Fruit fly (Drosophila melanogaster) whole organism, embryonic: ENCODE data around the gene Pgm1.

Source experiments
- ATbp ChIP-seq: fragments of 200-800 bp; sonication (Bioruptor generic); optimal IDR thresholded peaks from 2 replicates; lab custom pipeline; 2017; ENCODE audit warnings: missing biosample characterization, mild to moderate bottlenecking, missing genetic modification characterization, missing genetic modification reagents
- BtbVII ChIP-seq: fragments of 200-800 bp; sonication (Bioruptor generic); optimal IDR thresholded peaks from 3 replicates; lab custom pipeline; 2017; ENCODE audit warnings: missing biosample characterization, mild to moderate bottlenecking, missing genetic modification characterization
- Bteb2 ChIP-seq: fragments of 200-800 bp; sonication (Bioruptor generic); optimal IDR thresholded peaks from 2 replicates; lab custom pipeline; 2016; ENCODE audit warnings: missing biosample characterization, missing genetic modification characterization
- CG10274 ChIP-seq: fragments of 200-800 bp; sonication (Bioruptor generic); optimal IDR thresholded peaks from 3 replicates; lab custom pipeline; 2017; ENCODE audit warnings: missing biosample characterization, mild to moderate bottlenecking, missing genetic modification characterization
- CG10543 ChIP-seq: fragments of 200-800 bp; sonication (Bioruptor generic); optimal IDR thresholded peaks from 3 replicates; lab custom pipeline; 2017; ENCODE audit warnings: missing biosample characterization, mild to moderate bottlenecking, missing genetic modification characterization, moderate library complexity
- CG11695 ChIP-seq: fragments of 200-800 bp; sonication (Bioruptor generic); IDR thresholded peaks from 3 replicates; pipeline ENCODE4 v1.3.6; 2022; ENCODE audit warnings: missing biosample characterization, missing genetic modification characterization
- CG11696 ChIP-seq: fragments of 200-800 bp; sonication (Bioruptor generic); IDR thresholded peaks from 2 replicates; pipeline ENCODE4 v1.3.6; 2022; ENCODE audit warnings: missing biosample characterization, missing genetic modification characterization
- CG13424 ChIP-seq: fragments of 200-800 bp; sonication (Bioruptor generic); optimal IDR thresholded peaks from 2 replicates; lab custom pipeline; 2019; ENCODE audit warnings: missing biosample characterization, mild to moderate bottlenecking, missing genetic modification characterization, moderate library complexity
- CG13624 ChIP-seq: fragments of 200-800 bp; sonication (Bioruptor generic); optimal IDR thresholded peaks from 2 replicates; lab custom pipeline; 2016; ENCODE audit warnings: missing biosample characterization, missing genetic modification characterization
- CG17361 ChIP-seq: fragments of 200-800 bp; sonication (Bioruptor generic); IDR thresholded peaks from 3 replicates; pipeline ENCODE4 v1.3.6; 2022; ENCODE audit warnings: missing biosample characterization, missing genetic modification characterization
- CG2120 ChIP-seq: fragments of 200-800 bp; sonication (Bioruptor generic); optimal IDR thresholded peaks from 3 replicates; lab custom pipeline; 2016; ENCODE audit warnings: missing biosample characterization, missing genetic modification characterization
- CG2678 ChIP-seq: fragments of 200-800 bp; sonication (Bioruptor generic); optimal IDR thresholded peaks from 3 replicates; lab custom pipeline; 2019; ENCODE audit warnings: missing biosample characterization, mild to moderate bottlenecking, missing genetic modification characterization, moderate library complexity
- CG31365 ChIP-seq: fragments of 200-800 bp; sonication (Bioruptor generic); optimal IDR thresholded peaks from 2 replicates; lab custom pipeline; 2018; ENCODE audit warnings: missing biosample characterization, mild to moderate bottlenecking, missing genetic modification characterization
- CG32772 ChIP-seq: fragments of 200-800 bp; sonication (Bioruptor generic); IDR thresholded peaks from 2 replicates; pipeline ENCODE4 v1.3.6; 2022; ENCODE audit warnings: missing biosample characterization, missing genetic modification characterization
- CG6175 ChIP-seq: fragments of 200-800 bp; sonication (Bioruptor generic); IDR thresholded peaks from 3 replicates; pipeline ENCODE4 v1.3.6; 2022; ENCODE audit warnings: missing biosample characterization, missing genetic modification characterization
- CG7963 ChIP-seq: fragments of 200-800 bp; sonication (Bioruptor generic); IDR thresholded peaks from 3 replicates; pipeline ENCODE4 v1.3.6; 2022; ENCODE audit warnings: missing biosample characterization, missing genetic modification characterization; ENCODE audit not compliant: partially characterized antibody
- CG8924 ChIP-seq: fragments of 200-800 bp; optimal IDR thresholded peaks from 3 replicates; lab custom pipeline; 2019; ENCODE audit warnings: missing biosample characterization, mild to moderate bottlenecking, missing genetic modification characterization, moderate library complexity
- CG9215 ChIP-seq: fragments of 200-800 bp; sonication (Bioruptor generic); IDR thresholded peaks from 2 replicates; pipeline ENCODE4 v1.3.6; 2022; ENCODE audit warnings: missing biosample characterization, missing genetic modification characterization
- CG9437 ChIP-seq: fragments of 200-800 bp; sonication (Bioruptor generic); optimal IDR thresholded peaks from 2 replicates; lab custom pipeline; 2018; ENCODE audit warnings: missing biosample characterization, mild to moderate bottlenecking, missing genetic modification characterization
- CG9609 ChIP-seq: fragments of 200-800 bp; sonication (Bioruptor generic); optimal IDR thresholded peaks from 3 replicates; lab custom pipeline; 2016; ENCODE audit warnings: missing biosample characterization, missing genetic modification characterization
- Camta ChIP-seq: fragments of 200-800 bp; sonication (Bioruptor generic); optimal IDR thresholded peaks from 2 replicates; lab custom pipeline; 2016; ENCODE audit warnings: missing biosample characterization, missing genetic modification characterization
- Hr78 ChIP-seq, 2 experiments: fragments of 200-800 bp in 1 of 2; fragments of >200 bp in 1 of 2; sonication (Bioruptor generic) in 1 of 2; optimal IDR thresholded peaks; 2 replicates each; lab custom pipeline; 2017 to 2019; ENCODE audit warnings: missing biosample characterization in 2 of 2, missing genetic modification characterization in 2 of 2, mild to moderate bottlenecking in 1 of 2, moderate library complexity in 1 of 2
- Med ChIP-seq: fragments of 200-800 bp; sonication (Bioruptor generic); peaks from one replicate; lab custom pipeline; 2016; ENCODE audit warnings: missing biosample characterization, missing genetic modification characterization, mild to moderate bottlenecking, inconsistent platforms, moderate library complexity
- Mrtf ChIP-seq: fragments of 200-800 bp; sonication (Bioruptor generic); IDR thresholded peaks from 3 replicates; pipeline ENCODE4 v1.3.6; 2022; ENCODE audit warnings: missing biosample characterization, missing genetic modification characterization
- NFAT ChIP-seq: fragments of 200-800 bp; sonication (Bioruptor generic); IDR thresholded peaks from 2 replicates; pipeline ENCODE4 v1.3.6; 2022; ENCODE audit warnings: missing biosample characterization, missing genetic modification characterization
- Nf-YC ChIP-seq: fragments of 200-800 bp; optimal IDR thresholded peaks from 3 replicates; lab custom pipeline; 2019; ENCODE audit warnings: missing biosample characterization, mild to moderate bottlenecking, missing genetic modification characterization, moderate library complexity
- Ravus ChIP-seq: fragments of 200-800 bp; sonication (Bioruptor generic); IDR thresholded peaks from 2 replicates; pipeline ENCODE4 v1.3.6; 2022; ENCODE audit warnings: missing biosample characterization, missing genetic modification characterization
- Sry-δ ChIP-seq: fragments of 200-800 bp; sonication (Bioruptor generic); optimal IDR thresholded peaks from 2 replicates; lab custom pipeline; 2016; ENCODE audit warnings: missing biosample characterization, missing genetic modification characterization
- Trl ChIP-seq, 3 experiments: fragments of >200 bp in 2 of 3; fragments of 200-800 bp in 1 of 3; sonication (Bioruptor generic) in 1 of 3; optimal IDR thresholded peaks; 2 replicates in 1 of 3; 3 replicates in 2 of 3; lab custom pipeline; 2016 to 2017; ENCODE audit warnings: missing biosample characterization in 1 of 3, missing genetic modification characterization in 1 of 3
- amos ChIP-seq: fragments of 200-800 bp; sonication (Bioruptor generic); IDR thresholded peaks from 2 replicates; pipeline ENCODE4 v1.3.6; 2022; ENCODE audit warnings: missing biosample characterization, missing genetic modification characterization; ENCODE audit not compliant: partially characterized antibody
- chinmo ChIP-seq: fragments of 200-800 bp; sonication (Bioruptor generic); IDR thresholded peaks from 4 replicates; pipeline ENCODE4 v1.3.6; 2022; ENCODE audit warnings: missing biosample characterization, missing genetic modification characterization; ENCODE audit not compliant: partially characterized antibody
- chm ChIP-seq: fragments of 200-800 bp; sonication (Bioruptor generic); IDR thresholded peaks from 2 replicates; pipeline ENCODE4 v1.3.6; 2022; ENCODE audit warnings: missing biosample characterization, missing genetic modification characterization
- cwo ChIP-seq: fragments of 200-800 bp; sonication (Bioruptor generic); optimal IDR thresholded peaks from 3 replicates; lab custom pipeline; 2017; ENCODE audit warnings: missing biosample characterization, missing genetic modification characterization, mild to moderate bottlenecking, moderate library complexity, missing genetic modification reagents
- gsb ChIP-seq: fragments of 200-800 bp; sonication (Bioruptor generic); IDR thresholded peaks from 2 replicates; pipeline ENCODE4 v1.3.6; 2022; ENCODE audit warnings: missing biosample characterization, missing genetic modification characterization
- her ChIP-seq: fragments of 200-800 bp; sonication (Bioruptor generic); optimal IDR thresholded peaks from 2 replicates; lab custom pipeline; 2016; ENCODE audit warnings: missing biosample characterization, missing genetic modification characterization
- hkb ChIP-seq, 2 experiments: fragments of 200-800 bp in 1 of 2; fragments of >200 bp in 1 of 2; sonication (Bioruptor generic) in 1 of 2; IDR thresholded peaks in 1 of 2; optimal IDR thresholded peaks in 1 of 2; 2 replicates each; pipeline versions ENCODE4 v1.3.6 to Lab custom; 2017 to 2022; ENCODE audit warnings: missing biosample characterization in 1 of 2, missing genetic modification characterization in 1 of 2
- jumu ChIP-seq: fragments of 200-800 bp; sonication (Bioruptor generic); optimal IDR thresholded peaks from 3 replicates; lab custom pipeline; 2016; ENCODE audit warnings: missing biosample characterization, missing genetic modification characterization
- otp ChIP-seq: fragments of 200-800 bp; sonication (Bioruptor generic); IDR thresholded peaks from 3 replicates; pipeline ENCODE4, ENCODE4 v1.3.6; 2022; ENCODE audit warnings: missing biosample characterization, missing genetic modification characterization
- pan ChIP-seq, 4 experiments: fragments of >200 bp in 3 of 4; fragments of 200-800 bp in 1 of 4; sonication (Bioruptor generic) in 1 of 4; optimal IDR thresholded peaks in 3 of 4; IDR thresholded peaks in 1 of 4; 2 replicates each; pipeline versions ENCODE4 v1.3.6 to Lab custom; 2017 to 2022; ENCODE audit warnings: missing biosample characterization in 2 of 4, missing genetic modification characterization in 2 of 4, mixed read lengths in 1 of 4
- pum ChIP-seq: fragments of 200-800 bp; sonication (Bioruptor generic); optimal IDR thresholded peaks from 2 replicates; lab custom pipeline; 2016; ENCODE audit warnings: missing biosample characterization, missing genetic modification characterization
- pzg ChIP-seq: fragments of 200-800 bp; sonication (Bioruptor generic); optimal IDR thresholded peaks from 3 replicates; lab custom pipeline; 2018; ENCODE audit warnings: missing biosample characterization, mild to moderate bottlenecking, missing genetic modification characterization, moderate library complexity
- repo ChIP-seq: fragments of 200-800 bp; sonication (Bioruptor generic); optimal IDR thresholded peaks from 2 replicates; lab custom pipeline; 2016; ENCODE audit warnings: missing biosample characterization, missing genetic modification characterization
- row ChIP-seq: fragments of 200-800 bp; sonication (Bioruptor generic); IDR thresholded peaks from 3 replicates; pipeline ENCODE4 v1.3.6; 2022; ENCODE audit warnings: missing biosample characterization, missing genetic modification characterization
- sug ChIP-seq: fragments of 200-800 bp; optimal IDR thresholded peaks from 2 replicates; lab custom pipeline; 2019; ENCODE audit warnings: missing biosample characterization, mild to moderate bottlenecking, missing genetic modification characterization, moderate library complexity
- toy ChIP-seq: fragments of 200-800 bp; sonication (Bioruptor generic); IDR thresholded peaks from 2 replicates; pipeline ENCODE4 v1.3.6; 2022; ENCODE audit warnings: missing biosample characterization, missing genetic modification characterization
- zen ChIP-seq: fragments of 200-800 bp; sonication (Bioruptor generic); optimal IDR thresholded peaks from 3 replicates; lab custom pipeline; 2018; ENCODE audit warnings: missing biosample characterization, mild to moderate bottlenecking, missing genetic modification characterization, moderate library complexity

The Pgm1 gene

DNA sequence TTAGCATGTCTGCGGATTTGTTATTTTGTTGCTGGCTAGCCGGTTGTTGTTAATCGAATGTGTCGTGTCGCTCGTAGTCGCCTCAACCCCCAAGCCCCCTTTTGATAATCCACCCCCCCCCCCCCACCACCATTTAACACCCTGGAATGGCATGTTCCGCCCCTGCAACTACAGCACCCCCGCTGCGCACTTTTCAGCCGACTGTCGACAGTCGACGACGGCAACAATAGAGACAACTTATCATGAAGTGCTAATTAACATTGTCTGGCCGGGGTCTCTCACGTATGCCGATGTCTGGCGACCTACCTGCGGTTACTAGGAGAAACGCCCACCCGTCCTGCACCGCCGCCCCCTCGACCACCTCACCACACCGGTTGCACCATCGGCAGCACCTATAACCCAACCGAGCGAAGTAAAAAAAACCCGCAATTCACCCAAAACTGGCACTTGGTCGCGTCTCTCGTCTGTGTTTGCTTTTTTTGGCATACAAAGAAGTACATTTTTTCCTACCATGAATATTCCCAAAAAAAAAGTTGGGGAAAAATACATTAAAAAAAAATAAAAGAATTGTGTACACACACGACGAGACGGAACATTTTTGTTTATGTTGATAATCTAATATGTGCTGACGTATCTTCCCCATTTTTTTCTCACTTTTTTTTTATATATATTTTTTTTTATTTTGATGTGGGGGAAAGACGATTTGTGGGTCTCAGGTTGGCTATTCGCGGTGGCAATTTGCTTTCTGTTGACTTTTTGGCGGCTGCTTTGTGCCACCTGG, 38.1 kb upstream of the Pgm1 start (continued):
- no peak for TF ChIP-seq CG13624 (GFP tag; lab: Kevin White, UChicago)
- peak; percentile 45 for TF ChIP-seq cwo (GFP tag; lab: Kevin White, UChicago)
- TF ChIP-seq CG11696 (GFP tag; lab: Robert Waterston, UW): no peak
- TF ChIP-seq CG11695: no peak
- no peak for TF ChIP-seq amos (GFP tag; lab: Robert Waterston, UW)
- TF ChIP-seq sug: no peak
- TF ChIP-seq Med (GFP tag; lab: Kevin White, UChicago): peak; percentile 67
- TF ChIP-seq Hr78 (GFP tag; optimal IDR thresholded peaks at IDR 0.05; lab: Kevin White, UChicago): peak in 1 of 2 experiments; percentile 65
- TF ChIP-seq ATbp (GFP tag; lab: Kevin White, UChicago): peak; percentile 30
- TF ChIP-seq toy (GFP tag; lab: Robert Waterston, UW): 0 out of 2 replicates have a peak, but pooled peaks have one; percentile 23
- no peak for TF ChIP-seq Trl (optimal IDR thresholded peaks at IDR 0.05; lab: Kevin White, UChicago)
- no peak for TF ChIP-seq Trl (GFP tag; optimal IDR thresholded peaks at IDR 0.05; lab: Kevin White, UChicago)
- no peak for TF ChIP-seq pzg (GFP tag; lab: Kevin White, UChicago)
- 0 out of 4 replicates have a peak, but pooled peaks have one; percentile 39 for TF ChIP-seq chinmo
- TF ChIP-seq NFAT (GFP tag; lab: Robert Waterston, UW): no peak
- no peak for TF ChIP-seq chm
- no peak for TF ChIP-seq gsb (GFP tag; lab: Robert Waterston, UW)
- TF ChIP-seq CG10543 (GFP tag; lab: Kevin White, UChicago): peak; percentile 54
- no peak for TF ChIP-seq Ravus (GFP tag; lab: Robert Waterston, UW)
- 0 out of 3 replicates have a peak, but pooled peaks have one; percentile 29 for TF ChIP-seq CG6175 (GFP tag; lab: Robert Waterston, UW)
- no peak for TF ChIP-seq CG8924 (tag; lab: Kevin White, UChicago)
- TF ChIP-seq pum (GFP tag; lab: Kevin White, UChicago): no peak
- no peak for TF ChIP-seq CG9215
- peak; percentile 62; the same call in 2 of the 3 replicates for TF ChIP-seq otp (GFP tag; lab: Robert Waterston, UW)
- TF ChIP-seq CG32772 (GFP tag; lab: Robert Waterston, UW): peak; percentile 19; the same call in 1 of the 2 replicates
- no peak for TF ChIP-seq CG7963
- no peak for TF ChIP-seq Sry-δ
- TF ChIP-seq, all 482 proteins: peak for 21

DNA sequence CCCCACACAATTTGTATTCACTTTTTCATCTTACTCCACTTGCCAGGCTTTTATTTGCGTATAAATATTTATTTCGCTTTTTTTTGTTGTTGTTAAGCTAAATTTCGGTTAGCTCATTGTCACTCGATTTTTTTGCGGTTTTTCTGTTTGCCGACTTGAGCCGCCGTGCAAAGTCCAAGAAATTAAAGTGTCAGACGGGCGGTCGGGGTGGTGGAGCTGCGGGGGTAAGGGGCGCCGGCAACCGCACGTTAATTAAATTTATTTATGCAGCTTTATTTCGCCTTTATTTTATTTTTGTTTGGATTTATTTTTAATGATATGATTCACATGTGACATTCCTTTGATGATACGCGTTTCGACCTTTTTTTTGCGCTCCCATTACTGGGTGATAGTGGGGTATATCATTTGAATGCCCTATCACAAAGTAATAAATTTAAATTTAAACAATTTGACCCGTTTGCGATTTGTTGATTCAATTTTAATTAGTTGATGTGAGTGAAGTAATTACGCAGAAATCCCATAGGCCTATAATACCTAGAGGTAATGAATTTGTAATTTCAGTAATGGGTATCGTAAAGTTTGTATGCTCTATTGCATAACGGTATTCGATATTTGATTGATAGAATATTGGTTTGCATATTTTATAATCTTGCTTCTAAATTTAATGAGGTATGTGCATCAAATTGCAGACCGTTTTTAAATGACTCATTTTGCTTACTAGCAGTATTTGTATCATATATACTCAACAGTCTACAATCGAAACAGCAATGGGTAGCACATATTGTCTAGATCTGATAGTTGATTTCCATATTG, 37.2 kb upstream of the Pgm1 start:
- TF ChIP-seq CG31365: no peak
- TF ChIP-seq hkb (optimal IDR thresholded peaks at IDR 0.05; lab: Kevin White, UChicago): no peak
- TF ChIP-seq hkb (GFP tag; IDR thresholded peaks at IDR 0.05; lab: Robert Waterston, UW): 0 out of 2 replicates have a peak, but pooled peaks have one; percentile 20
- peak; percentile 65 for TF ChIP-seq CG17361 (GFP tag; lab: Robert Waterston, UW)
- no peak for TF ChIP-seq repo (GFP tag; lab: Kevin White, UChicago)
- TF ChIP-seq Bteb2 (GFP tag; lab: Kevin White, UChicago): peak; percentile 68
- TF ChIP-seq CG9609 (GFP tag; lab: Kevin White, UChicago): peak; percentile 17
- TF ChIP-seq Camta (GFP tag; lab: Kevin White, UChicago): peak; percentile 46
- peak; percentile 47 for TF ChIP-seq CG10274 (GFP tag; lab: Kevin White, UChicago)
- peak; percentile 58; the same call in 1 of the 3 replicates for TF ChIP-seq Mrtf (GFP tag; lab: Robert Waterston, UW)
- TF ChIP-seq CG2678 (tag; lab: Kevin White, UChicago): peak; percentile 72
- peak; percentile 86 for TF ChIP-seq CG2120
- peak; percentile 5 for TF ChIP-seq jumu (GFP tag; lab: Kevin White, UChicago)
- TF ChIP-seq her: peak; percentile 17
- no peak for TF ChIP-seq zen (tag; lab: Kevin White, UChicago)
- TF ChIP-seq Nf-YC (tag; lab: Kevin White, UChicago): no peak
- TF ChIP-seq pan (optimal IDR thresholded peaks at IDR 0.05; lab: Kevin White, UChicago): no peak
- TF ChIP-seq pan (GFP tag; optimal IDR thresholded peaks at IDR 0.05 in 1 of 2, IDR thresholded peaks at IDR 0.05 in 1 of 2): peak in 1 of 2 experiments; percentile 39
- peak; percentile 51 for TF ChIP-seq row (GFP tag; lab: Robert Waterston, UW)
- TF ChIP-seq BtbVII: no peak
- peak; percentile 22 for TF ChIP-seq CG9437 (GFP tag; lab: Kevin White, UChicago)
- TF ChIP-seq CG13424 (tag; lab: Kevin White, UChicago): peak; percentile 27
